Worm (Caenorhabditis elegans) whole organism, young adult: ENCODE measurements around the gene fbxa-208.
"Not testable (repeated sequence)": the region's sequence is repeated elsewhere in the genome, so short reads cannot be mapped to it uniquely, and the experiment has no call there.

ENCODE experiments used
- F22D6.2 ChIP-seq: sonication (generic microtip); optimal IDR thresholded peaks from 2 replicates; lab custom pipeline; 2016; ENCODE audit warnings: mild to moderate bottlenecking, missing genetic modification characterization, missing compliant biosample characterization
- K12H6.12 ChIP-seq: fragments of 200-800 bp; sonication (Bioruptor generic); optimal IDR thresholded peaks from 2 replicates; lab custom pipeline; 2018; ENCODE audit warnings: mild to moderate bottlenecking, missing genetic modification characterization, missing compliant biosample characterization
- attf-5 ChIP-seq: fragments of 200-800 bp; sonication (Bioruptor generic); optimal IDR thresholded peaks from 2 replicates; lab custom pipeline; 2018; ENCODE audit warnings: mild to moderate bottlenecking, missing genetic modification characterization, missing compliant biosample characterization
- efl-1 ChIP-seq: fragments of 150-350 bp; optimal IDR thresholded peaks from 2 replicates; lab custom pipeline; 2014; ENCODE audit warnings: missing biosample characterization, missing genetic modification reagents, missing genetic modification characterization
- let-607 ChIP-seq, 2 experiments: fragments of 200-800 bp in 1 of 2; sonication (Bioruptor generic) in 1 of 2; sonication (generic microtip) in 1 of 2; optimal IDR thresholded peaks; 2 replicates each; lab custom pipeline; 2016 to 2018; ENCODE audit warnings: mild to moderate bottlenecking in 2 of 2, missing compliant biosample characterization in 2 of 2, missing genetic modification characterization in 2 of 2, moderate library complexity in 2 of 2, missing genotype in 1 of 2
- lsy-27 ChIP-seq: sonication (generic microtip); optimal IDR thresholded peaks from 2 replicates; lab custom pipeline; 2017; ENCODE audit warnings: missing genetic modification characterization, mild to moderate bottlenecking, missing compliant biosample characterization, antibody characterized with exemption, missing genotype, borderline replicate concordance; ENCODE audit not compliant: insufficient read depth
- madf-10 ChIP-seq: sonication (generic microtip); optimal IDR thresholded peaks from 2 replicates; lab custom pipeline; 2016; ENCODE audit warnings: mild to moderate bottlenecking, missing genetic modification characterization, missing compliant biosample characterization
- madf-6 ChIP-seq: fragments of 200-800 bp; sonication (Bioruptor generic); IDR thresholded peaks from 2 replicates; pipeline ENCODE4 v1.3.6; 2022; ENCODE audit warnings: missing genetic modification reagents, missing genetic modification characterization, missing compliant biosample characterization
- rec-8 ChIP-seq, 2 experiments: sonication (generic microtip); optimal IDR thresholded peaks; 2 replicates each; lab custom pipeline; 2016; ENCODE audit warnings: mild to moderate bottlenecking in 2 of 2, missing genetic modification characterization in 2 of 2, missing genetic modification reagents in 2 of 2, missing genotype in 2 of 2, missing biosample characterization in 1 of 2, missing compliant biosample characterization in 1 of 2, moderate library complexity in 1 of 2
- snpc-4 ChIP-seq, 5 experiments: fragments of 150-350 bp in 1 of 5; sonication (generic microtip) in 4 of 5; optimal IDR thresholded peaks; 2 replicates each; lab custom pipeline; 2014 to 2018; ENCODE audit warnings: missing genetic modification characterization in 5 of 5, missing biosample characterization in 3 of 5, antibody characterized with exemption in 2 of 5, mild to moderate bottlenecking in 2 of 5, missing compliant biosample characterization in 2 of 5, missing genotype in 2 of 5, moderate library complexity in 2 of 5, missing genetic modification reagents in 1 of 5

DNA sequence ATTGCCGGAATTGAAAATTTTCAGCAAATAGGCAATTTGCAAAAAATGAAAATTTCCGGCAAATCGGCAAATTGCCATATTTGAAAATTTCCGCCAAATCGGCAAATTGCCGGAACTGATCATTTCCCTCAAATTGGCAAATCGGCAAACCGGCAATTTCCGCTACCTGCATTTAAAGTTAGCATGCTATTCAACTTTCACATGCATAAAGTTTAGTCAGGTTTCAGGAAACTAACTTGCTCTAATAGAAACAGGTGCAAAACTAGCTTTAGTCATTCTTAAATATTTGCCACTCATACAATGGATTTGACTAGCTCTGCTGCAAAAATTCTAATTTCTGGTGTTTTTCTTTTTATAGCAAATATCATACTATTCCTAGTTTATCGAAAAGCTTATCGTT is 7.1 kb downstream of the fbxa-208 start, which contains the start of gene srz-9:
- not testable (repeated sequence) for TF ChIP-seq F22D6.2 (tag; lab: Kevin White, UChicago); attf-5 (GFP tag; lab: Kevin White, UChicago); K12H6.12 (tag; lab: Kevin White, UChicago); efl-1; snpc-4 (GFP tag; optimal IDR thresholded peaks at IDR 0.05; lab: Kevin White, UChicago); snpc-4 (tag; optimal IDR thresholded peaks at IDR 0.05; lab: Kevin White, UChicago); madf-10 (tag; lab: Kevin White, UChicago); lsy-27; rec-8 (tag; optimal IDR thresholded peaks at IDR 0.05; lab: Kevin White, UChicago); let-607 (tag; optimal IDR thresholded peaks at IDR 0.05; lab: Kevin White, UChicago); madf-6
